Worm (Caenorhabditis elegans) whole organism, early embryonic: ENCODE results near the gene ZC196.2.
"Not testable (repeated sequence)": the region's sequence is repeated elsewhere in the genome, so short reads cannot be mapped to it uniquely, and the experiment has no call there.

Source experiments
- B0310.2 ChIP-seq: sonication (generic microtip); optimal IDR thresholded peaks from 2 replicates; lab custom pipeline; 2016; ENCODE audit warnings: mild to moderate bottlenecking, missing genetic modification characterization, missing compliant biosample characterization
- F13C5.2 ChIP-seq: sonication (generic microtip); optimal IDR thresholded peaks from 2 replicates; lab custom pipeline; 2017; ENCODE audit warnings: mild to moderate bottlenecking, missing genetic modification characterization, inconsistent platforms, missing compliant biosample characterization
- aly-1 ChIP-seq: sonication (generic microtip); optimal IDR thresholded peaks from 2 replicates; lab custom pipeline; 2016; ENCODE audit warnings: missing genetic modification characterization, missing compliant biosample characterization
- ama-1 ChIP-seq: fragments of 150-350 bp; optimal IDR thresholded peaks from 2 replicates; lab custom pipeline; 2014
- ets-7 ChIP-seq: sonication (generic microtip); optimal IDR thresholded peaks from 2 replicates; lab custom pipeline; 2016; ENCODE audit warnings: missing genotype, missing genetic modification characterization, missing compliant biosample characterization
- flt-1 ChIP-seq: fragments of 200-800 bp; sonication (Bioruptor generic); IDR thresholded peaks from 2 replicates; pipeline ENCODE4 v1.3.6; 2022; ENCODE audit warnings: missing genetic modification characterization, missing compliant biosample characterization
- hnd-1 ChIP-seq: sonication (generic microtip); optimal IDR thresholded peaks from 2 replicates; lab custom pipeline; 2016; ENCODE audit warnings: missing genetic modification characterization, missing compliant biosample characterization
- pes-1 ChIP-seq: fragments of 200-800 bp; sonication (Bioruptor generic); IDR thresholded peaks from 2 replicates; pipeline ENCODE4 v1.3.6; 2022; ENCODE audit warnings: missing genetic modification reagents, missing genetic modification characterization, missing compliant biosample characterization
- scrt-1 ChIP-seq: fragments of 200-800 bp; sonication (Bioruptor generic); IDR thresholded peaks from 2 replicates; pipeline ENCODE4 v1.3.6; 2022; ENCODE audit warnings: missing genetic modification characterization, missing compliant biosample characterization
- tbx-11 ChIP-seq: fragments of 200-800 bp; sonication (Bioruptor generic); IDR thresholded peaks from 2 replicates; pipeline ENCODE4 v1.3.6; 2022; ENCODE audit warnings: missing genetic modification characterization, missing compliant biosample characterization

DNA sequence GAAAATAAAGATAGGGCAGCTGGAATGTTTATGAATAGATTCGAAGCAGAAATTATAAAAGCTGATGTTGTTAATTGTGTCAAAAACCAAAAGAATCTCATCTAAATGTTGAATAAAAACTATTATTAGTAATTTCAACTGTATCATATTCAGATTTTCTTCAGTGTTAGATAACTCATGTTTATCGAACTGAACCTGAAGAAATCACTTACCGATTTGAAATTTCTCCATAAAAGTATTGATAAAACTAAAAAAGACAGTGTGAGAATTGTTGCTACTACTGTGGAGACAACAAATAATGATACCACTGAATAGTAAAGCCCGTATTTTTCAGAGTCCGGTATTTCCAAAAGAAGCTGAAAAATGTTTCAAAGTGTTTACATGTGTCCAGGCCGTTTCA, 17.1 kb upstream of the ZC196.2 start, which contains the start of gene ZC196.8:
- TF ChIP-seq flt-1; ets-7 (tag; lab: Kevin White, UChicago); scrt-1 (GFP tag; lab: Robert Waterston, UW); aly-1 (tag; lab: Kevin White, UChicago); B0310.2 (tag; lab: Kevin White, UChicago); ama-1 (lab: Kevin White, UChicago); pes-1; F13C5.2 (tag; lab: Kevin White, UChicago); hnd-1 (tag; lab: Kevin White, UChicago); tbx-11: not testable (repeated sequence)
